Worm (Caenorhabditis elegans) whole organism, L4 larva: ENCODE measurements around the gene R04E5.8.

ENCODE experiments used
- ZK546.5 ChIP-seq, 2 experiments: sonication (generic microtip); optimal IDR thresholded peaks; 2 replicates each; lab custom pipeline; 2017; ENCODE audit warnings: missing biosample characterization in 2 of 2, missing genetic modification characterization in 2 of 2
- ceh-32 ChIP-seq: sonication (generic microtip); optimal IDR thresholded peaks from 2 replicates; lab custom pipeline; 2016; ENCODE audit warnings: mild to moderate bottlenecking, missing genetic modification characterization, missing compliant biosample characterization; ENCODE audit not compliant: poor library complexity
- fos-1 ChIP-seq: fragments of 150-350 bp; optimal IDR thresholded peaks from 2 replicates; lab custom pipeline; 2014; ENCODE audit warnings: missing biosample characterization, missing genetic modification characterization
- lsy-2 ChIP-seq, 2 experiments: fragments of 150-350 bp in 1 of 2; sonication (generic microtip) in 1 of 2; optimal IDR thresholded peaks; 2 replicates each; lab custom pipeline; 2014 to 2017; ENCODE audit warnings: missing biosample characterization in 2 of 2, missing genetic modification characterization in 2 of 2
- nhr-76 ChIP-seq: fragments of 150-350 bp; optimal IDR thresholded peaks from 2 replicates; lab custom pipeline; 2014; ENCODE audit warnings: missing biosample characterization, missing genetic modification characterization
- nhr-77 ChIP-seq: fragments of 150-350 bp; optimal IDR thresholded peaks from 2 replicates; lab custom pipeline; 2014; ENCODE audit warnings: missing biosample characterization, missing genetic modification characterization
- pha-4 ChIP-seq, 2 experiments: fragments of 150-350 bp in 1 of 2; fragments of 200-800 bp in 1 of 2; sonication (Bioruptor generic) in 1 of 2; IDR thresholded peaks in 1 of 2; optimal IDR thresholded peaks in 1 of 2; 2 replicates each; pipeline versions ENCODE4 v1.3.6 to Lab custom; 2014 to 2022; ENCODE audit warnings: missing genetic modification characterization in 2 of 2, missing genetic modification reagents in 2 of 2, missing biosample characterization in 1 of 2, missing compliant biosample characterization in 1 of 2
- pqm-1 ChIP-seq: sonication (generic microtip); optimal IDR thresholded peaks from 2 replicates; lab custom pipeline; 2017; ENCODE audit warnings: missing biosample characterization, missing genetic modification characterization
- spr-3 ChIP-seq: fragments of 200-800 bp; sonication (Bioruptor generic); optimal IDR thresholded peaks from 2 replicates; lab custom pipeline; 2018; ENCODE audit warnings: mild to moderate bottlenecking, missing genetic modification characterization, missing compliant biosample characterization
- unc-39 ChIP-seq: sonication (generic microtip); optimal IDR thresholded peaks from 2 replicates; lab custom pipeline; 2017; ENCODE audit warnings: missing biosample characterization, missing genetic modification characterization

DNA sequence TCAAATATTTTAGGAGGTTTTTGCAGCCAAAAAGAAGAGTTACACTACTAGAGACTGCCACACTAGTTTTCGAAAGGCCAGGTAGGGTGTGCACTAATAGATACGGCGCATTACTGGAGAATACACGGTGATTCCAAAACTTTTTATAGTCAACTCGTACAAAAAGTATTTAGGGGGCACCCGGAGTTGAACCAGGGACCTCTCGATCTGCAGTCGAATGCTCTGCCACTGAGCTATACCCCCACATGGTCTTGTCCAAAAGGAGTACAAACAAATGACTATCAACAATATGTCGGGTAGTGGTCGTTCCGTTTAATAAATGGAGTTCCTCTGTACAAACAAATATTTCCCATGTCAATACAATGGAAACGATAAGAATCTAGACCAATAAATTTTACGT lies 12.0 kb upstream of the R04E5.8 start:
- TF ChIP-seq nhr-77 (tag; lab: Kevin White, UChicago) (peak; percentile 27), pha-4 (GFP tag; IDR thresholded peaks at IDR 0.05; lab: Robert Waterston, UW) (peak; percentile 68; the same call in 1 of the 2 replicates), pha-4 (tag; optimal IDR thresholded peaks at IDR 0.05; lab: Kevin White, UChicago) (no peak), spr-3 (GFP tag; lab: Kevin White, UChicago) (no peak), ceh-32 (tag; lab: Kevin White, UChicago) (no peak), unc-39 (tag; lab: Kevin White, UChicago) (no peak), nhr-76 (no peak), lsy-2 (tag; optimal IDR thresholded peaks at IDR 0.05; lab: Kevin White, UChicago) (no peak), fos-1 (tag; lab: Kevin White, UChicago) (no peak), pqm-1 (tag; lab: Kevin White, UChicago) (no peak), ZK546.5 (tag; optimal IDR thresholded peaks at IDR 0.05; lab: Kevin White, UChicago) (no peak)
